Worm (Caenorhabditis elegans): ENCODE data around the gene str-92.

ce11 chrV:17683290-17683689 lies 6.8 kb upstream of the str-92 start:
- no peak for TF ChIP-seq ceh-9 (tag; optimal IDR thresholded peaks at IDR 0.05)
- no peak for TF ChIP-seq nhr-11 (tag; optimal IDR thresholded peaks at IDR 0.05)
- no peak for TF ChIP-seq ztf-4 (tag; optimal IDR thresholded peaks at IDR 0.05)
- no peak for TF ChIP-seq skn-1 (tag; optimal IDR thresholded peaks at IDR 0.05)
- TF ChIP-seq nhr-237 (tag; optimal IDR thresholded peaks at IDR 0.05): no peak
- no peak for TF ChIP-seq fkh-10 (GFP tag; optimal IDR thresholded peaks at IDR 0.05)
- no peak for TF ChIP-seq unc-62 (GFP tag; optimal IDR thresholded peaks at IDR 0.05)
- TF ChIP-seq fos-1 (tag; optimal IDR thresholded peaks at IDR 0.05): no peak
